Fruit fly (Drosophila melanogaster) whole organism, wandering third instar larva: ENCODE data around the gene CG7376.

Experiments used
- Abd-B ChIP-seq: fragments of >200 bp; optimal IDR thresholded peaks from 2 replicates; lab custom pipeline; 2017; ENCODE audit warnings: missing biosample characterization, missing genetic modification characterization
- CG32264 ChIP-seq: fragments of 200-800 bp; sonication (Bioruptor generic); optimal IDR thresholded peaks from 2 replicates; lab custom pipeline; 2016; ENCODE audit warnings: missing biosample characterization, missing genetic modification characterization
- CG9705 ChIP-seq: fragments of 200-800 bp; sonication (Bioruptor generic); optimal IDR thresholded peaks from 2 replicates; lab custom pipeline; 2018; ENCODE audit warnings: missing biosample characterization, mild to moderate bottlenecking, missing genetic modification characterization
- CrebA ChIP-seq: fragments of 200-800 bp; sonication (Bioruptor generic); optimal IDR thresholded peaks from 2 replicates; lab custom pipeline; 2016; ENCODE audit warnings: missing biosample characterization, mild to moderate bottlenecking, missing genetic modification characterization, borderline replicate concordance
- Dfd ChIP-seq: fragments of >200 bp; optimal IDR thresholded peaks from 2 replicates; lab custom pipeline; 2017; ENCODE audit warnings: missing biosample characterization, missing genetic modification characterization
- Dif ChIP-seq: fragments of 200-275, 200-300 bp; sonication (Bioruptor generic); optimal IDR thresholded peaks from 2 replicates; lab custom pipeline; 2018; ENCODE audit warnings: missing biosample characterization, missing genetic modification characterization; ENCODE audit not compliant: partially characterized antibody
- GATAd ChIP-seq: sonication (Bioruptor generic); optimal IDR thresholded peaks from 2 replicates; lab custom pipeline; 2016; ENCODE audit warnings: missing biosample characterization, missing genetic modification characterization
- HLH106 ChIP-seq: fragments of 200-800 bp; optimal IDR thresholded peaks from 3 replicates; lab custom pipeline; 2019; ENCODE audit warnings: missing biosample characterization, mild to moderate bottlenecking, missing genetic modification characterization, moderate library complexity
- Hnf4 ChIP-seq: fragments of 200-800 bp; sonication (Bioruptor generic); optimal IDR thresholded peaks from 2 replicates; lab custom pipeline; 2016; ENCODE audit warnings: missing biosample characterization, mild to moderate bottlenecking, missing genetic modification characterization
- Hr78 ChIP-seq: fragments of >200 bp; optimal IDR thresholded peaks from 2 replicates; lab custom pipeline; 2017; ENCODE audit warnings: missing biosample characterization, missing genetic modification characterization
- Hr83 ChIP-seq: fragments of 200-300 bp; sonication (Bioruptor generic); optimal IDR thresholded peaks from 2 replicates; lab custom pipeline; 2016; ENCODE audit warnings: missing biosample characterization, mild to moderate bottlenecking, missing genetic modification characterization, moderate library complexity; ENCODE audit not compliant: poor library complexity, severe bottlenecking
- Jra ChIP-seq: sonication (Bioruptor generic); optimal IDR thresholded peaks from 2 replicates; lab custom pipeline; 2016; ENCODE audit warnings: missing biosample characterization, missing genetic modification characterization
- Mio ChIP-seq: sonication (Bioruptor generic); optimal IDR thresholded peaks from 2 replicates; lab custom pipeline; 2016; ENCODE audit warnings: missing biosample characterization, missing genetic modification characterization
- Myc ChIP-seq: fragments of >200 bp; optimal IDR thresholded peaks from 2 replicates; lab custom pipeline; 2017
- N ChIP-seq: fragments of >200 bp; optimal IDR thresholded peaks from 2 replicates; lab custom pipeline; 2018; ENCODE audit warnings: missing biosample characterization, missing external identifiers, missing genetic modification characterization
- OdsH ChIP-seq: fragments of 200-800 bp; sonication (Bioruptor generic); optimal IDR thresholded peaks from 2 replicates; lab custom pipeline; 2016; ENCODE audit warnings: missing biosample characterization, mild to moderate bottlenecking, missing genetic modification characterization
- Rel ChIP-seq, 2 experiments: fragments of 200-800 bp; sonication (Bioruptor generic) in 1 of 2; optimal IDR thresholded peaks; 2 replicates in 1 of 2; 3 replicates in 1 of 2; lab custom pipeline; 2016 to 2019; ENCODE audit warnings: mild to moderate bottlenecking in 2 of 2, missing biosample characterization in 2 of 2, missing genetic modification characterization in 2 of 2, moderate library complexity in 1 of 2
- Sp1 ChIP-seq: fragments of 200-800 bp; sonication (Bioruptor generic); optimal IDR thresholded peaks from 3 replicates; lab custom pipeline; 2019; ENCODE audit warnings: missing biosample characterization, mild to moderate bottlenecking, missing genetic modification characterization, moderate library complexity
- Vsx2 ChIP-seq: fragments of 200-300, 225-300 bp; sonication (Bioruptor generic); optimal IDR thresholded peaks from 2 replicates; lab custom pipeline; 2018; ENCODE audit warnings: missing biosample characterization, missing genetic modification characterization; ENCODE audit not compliant: partially characterized antibody
- br ChIP-seq: fragments of 200-800 bp; sonication (Bioruptor generic); optimal IDR thresholded peaks from 2 replicates; lab custom pipeline; 2016; ENCODE audit warnings: missing biosample characterization, missing genetic modification characterization
- brk ChIP-seq: fragments of 200-800 bp; sonication (Bioruptor generic); optimal IDR thresholded peaks from 2 replicates; lab custom pipeline; 2016; ENCODE audit warnings: missing biosample characterization, mild to moderate bottlenecking, missing genetic modification characterization
- dl ChIP-seq, 2 experiments: fragments of 175-275, 200-275 bp in 1 of 2; fragments of 200-275 bp in 1 of 2; sonication (Bioruptor generic); optimal IDR thresholded peaks; lab custom pipeline; 2018; ENCODE audit warnings: mild to moderate bottlenecking in 2 of 2, missing biosample characterization in 2 of 2, missing genetic modification characterization in 2 of 2, moderate library complexity in 2 of 2; ENCODE audit not compliant: partially characterized antibody in 2 of 2, insufficient read depth in 1 of 2
- dmrt93B ChIP-seq: fragments of 200-800 bp; sonication (Bioruptor generic); optimal IDR thresholded peaks from 2 replicates; lab custom pipeline; 2018; ENCODE audit warnings: missing biosample characterization, mild to moderate bottlenecking, missing genetic modification characterization
- dsf ChIP-seq: sonication (Bioruptor generic); optimal IDR thresholded peaks from 2 replicates; lab custom pipeline; 2016; ENCODE audit warnings: missing biosample characterization, missing genetic modification characterization, borderline replicate concordance
- ey ChIP-seq: fragments of 200-800 bp; sonication (Bioruptor generic); optimal IDR thresholded peaks from 2 replicates; lab custom pipeline; 2016; ENCODE audit warnings: missing biosample characterization, missing genetic modification characterization
- foxo ChIP-seq, 2 experiments: fragments of 200-800 bp; sonication (Bioruptor generic); optimal IDR thresholded peaks; 2 replicates in 1 of 2; 3 replicates in 1 of 2; lab custom pipeline; 2016 to 2017; ENCODE audit warnings: missing biosample characterization in 2 of 2, missing genetic modification characterization in 2 of 2
- fru ChIP-seq: fragments of 200-800 bp; sonication (Bioruptor generic); optimal IDR thresholded peaks from 3 replicates; lab custom pipeline; 2016; ENCODE audit warnings: missing biosample characterization, mild to moderate bottlenecking, missing genetic modification characterization
- h ChIP-seq: fragments of 200-800 bp; sonication (Bioruptor generic); optimal IDR thresholded peaks from 3 replicates; lab custom pipeline; 2016; ENCODE audit warnings: missing biosample characterization, mild to moderate bottlenecking, missing genetic modification characterization
- jim ChIP-seq: fragments of 175-275, 200-325 bp; sonication (Bioruptor generic); optimal IDR thresholded peaks from 2 replicates; lab custom pipeline; 2016; ENCODE audit warnings: missing biosample characterization, mild to moderate bottlenecking, missing genetic modification characterization
- pan ChIP-seq: fragments of >200 bp; optimal IDR thresholded peaks from 2 replicates; lab custom pipeline; 2017
- psq ChIP-seq: fragments of 200-800 bp; sonication (Bioruptor generic); optimal IDR thresholded peaks from 3 replicates; lab custom pipeline; 2017; ENCODE audit warnings: missing biosample characterization, mild to moderate bottlenecking, missing genetic modification characterization, moderate library complexity
- rgr ChIP-seq: fragments of 200-800 bp; sonication (Bioruptor generic); optimal IDR thresholded peaks from 3 replicates; lab custom pipeline; 2016; ENCODE audit warnings: missing biosample characterization, mild to moderate bottlenecking, missing genetic modification characterization
- sv ChIP-seq: fragments of 200-800 bp; sonication (Bioruptor generic); optimal IDR thresholded peaks from 3 replicates; lab custom pipeline; 2016; ENCODE audit warnings: missing biosample characterization, missing genetic modification characterization
- tai ChIP-seq: sonication (Bioruptor generic); optimal IDR thresholded peaks from 2 replicates; lab custom pipeline; 2016; ENCODE audit warnings: missing biosample characterization, missing genetic modification characterization
- usp ChIP-seq: fragments of >200 bp; optimal IDR thresholded peaks from 2 replicates; lab custom pipeline; 2017; ENCODE audit warnings: missing biosample characterization, missing genetic modification characterization
- woc ChIP-seq: sonication (Bioruptor generic); optimal IDR thresholded peaks from 2 replicates; lab custom pipeline; 2016; ENCODE audit warnings: missing biosample characterization, mild to moderate bottlenecking, missing genetic modification characterization

Gene CG7376

dm6 chr3L:6159863-6160262 lies 14.2 kb upstream of the CG7376 start:
- TF ChIP-seq HLH106 (tag; lab: Kevin White, UChicago) = no peak
- TF ChIP-seq psq = no peak
- no peak for TF ChIP-seq Rel (GFP tag; optimal IDR thresholded peaks at IDR 0.05; lab: Kevin White, UChicago)
- no peak for TF ChIP-seq Rel (tag; optimal IDR thresholded peaks at IDR 0.05; lab: Kevin White, UChicago)
- no peak for TF ChIP-seq pan
- TF ChIP-seq foxo (GFP tag; optimal IDR thresholded peaks at IDR 0.05; lab: Kevin White, UChicago) = no peak
- TF ChIP-seq Hr83 (GFP tag; lab: Kevin White, UChicago) = no peak
- TF ChIP-seq CG9705 (GFP tag; lab: Kevin White, UChicago) = no peak
- TF ChIP-seq CrebA (GFP tag; lab: Kevin White, UChicago) = no peak
- TF ChIP-seq ey (GFP tag; lab: Kevin White, UChicago) = no peak
- TF ChIP-seq Hr78 (GFP tag; lab: Kevin White, UChicago) = no peak
- TF ChIP-seq GATAd (GFP tag; lab: Kevin White, UChicago) = no peak
- TF ChIP-seq Vsx2 (GFP tag; lab: Kevin White, UChicago) = no peak
- no peak for TF ChIP-seq dsf
- no peak for TF ChIP-seq usp (GFP tag; lab: Kevin White, UChicago)
- no peak for TF ChIP-seq Dfd
- TF ChIP-seq br (GFP tag; lab: Kevin White, UChicago) = no peak
- TF ChIP-seq Abd-B (GFP tag; lab: Kevin White, UChicago) = no peak

DNA sequence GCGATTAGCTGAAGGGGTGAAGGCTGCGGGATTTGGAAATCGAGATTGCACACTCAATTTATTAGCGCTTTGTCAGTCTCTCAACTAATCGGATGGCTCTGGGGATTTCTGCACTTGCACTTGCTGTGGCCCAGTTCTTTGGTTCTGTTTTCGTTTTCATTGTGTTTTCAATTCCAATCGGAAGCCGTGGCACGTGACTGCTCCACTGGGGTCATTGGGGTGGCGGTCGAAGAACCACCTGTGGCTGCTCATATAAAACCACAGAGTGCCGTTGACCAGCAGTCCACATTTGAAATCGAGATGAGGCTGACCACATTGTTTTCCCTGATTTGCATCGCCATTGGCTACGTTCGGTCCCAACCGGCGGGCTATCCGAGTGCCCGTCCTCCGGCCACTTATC lies 13.5 kb upstream of the CG7376 start, which contains the start of gene Cpr65Az:
Cpr65Az (plus strand) TSS at position 301 of the 400 bp plus-strand sequence.
- TF ChIP-seq N (GFP tag; lab: Kevin White, UChicago) (no peak), foxo (GFP tag; optimal IDR thresholded peaks at IDR 0.05; lab: Kevin White, UChicago) (no peak), br (GFP tag; lab: Kevin White, UChicago) (no peak), tai (no peak), Hr83 (GFP tag; lab: Kevin White, UChicago) (no peak), Sp1 (GFP tag; lab: Kevin White, UChicago) (no peak), CG32264 (GFP tag; lab: Kevin White, UChicago) (no peak), rgr (GFP tag; lab: Kevin White, UChicago) (no peak), dsf (no peak), dmrt93B (GFP tag; lab: Kevin White, UChicago) (no peak), brk (GFP tag; lab: Kevin White, UChicago) (no peak), Myc (no peak), ey (GFP tag; lab: Kevin White, UChicago) (no peak), Rel (GFP tag; optimal IDR thresholded peaks at IDR 0.05; lab: Kevin White, UChicago) (no peak), Rel (tag; optimal IDR thresholded peaks at IDR 0.05; lab: Kevin White, UChicago) (no peak), dl (GFP tag; optimal IDR thresholded peaks at IDR 0.05; lab: Kevin White, UChicago; ENCODE audit: insufficient read depth in 1 of 2, partially characterized antibody in 2 of 2) (no peak), usp (GFP tag; lab: Kevin White, UChicago) (no peak), GATAd (GFP tag; lab: Kevin White, UChicago) (no peak), HLH106 (tag; lab: Kevin White, UChicago) (no peak)

DNA sequence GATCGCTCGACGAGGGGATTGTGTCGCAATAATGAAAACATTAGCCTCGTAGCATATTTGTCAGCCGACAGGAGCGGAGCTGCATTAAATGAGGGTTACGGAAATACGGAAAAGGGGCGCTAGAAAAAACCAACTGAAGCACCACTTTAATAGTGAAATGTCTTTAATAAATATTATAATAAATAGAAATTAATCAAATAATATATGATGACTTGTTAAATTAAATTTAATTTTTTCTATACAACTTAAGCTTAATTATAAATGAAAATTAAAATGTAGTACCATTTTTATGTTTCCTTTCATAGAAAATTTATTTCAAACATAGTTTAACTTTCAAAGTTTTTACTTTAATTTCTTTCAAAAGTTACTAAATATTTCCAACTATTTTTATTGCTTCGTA lies 12.1 kb upstream of the CG7376 start:
- no peak for TF ChIP-seq brk (GFP tag; lab: Kevin White, UChicago)
- TF ChIP-seq usp (GFP tag; lab: Kevin White, UChicago) = no peak
- no peak for TF ChIP-seq fru
- TF ChIP-seq Myc = no peak
- TF ChIP-seq tai = no peak

DNA sequence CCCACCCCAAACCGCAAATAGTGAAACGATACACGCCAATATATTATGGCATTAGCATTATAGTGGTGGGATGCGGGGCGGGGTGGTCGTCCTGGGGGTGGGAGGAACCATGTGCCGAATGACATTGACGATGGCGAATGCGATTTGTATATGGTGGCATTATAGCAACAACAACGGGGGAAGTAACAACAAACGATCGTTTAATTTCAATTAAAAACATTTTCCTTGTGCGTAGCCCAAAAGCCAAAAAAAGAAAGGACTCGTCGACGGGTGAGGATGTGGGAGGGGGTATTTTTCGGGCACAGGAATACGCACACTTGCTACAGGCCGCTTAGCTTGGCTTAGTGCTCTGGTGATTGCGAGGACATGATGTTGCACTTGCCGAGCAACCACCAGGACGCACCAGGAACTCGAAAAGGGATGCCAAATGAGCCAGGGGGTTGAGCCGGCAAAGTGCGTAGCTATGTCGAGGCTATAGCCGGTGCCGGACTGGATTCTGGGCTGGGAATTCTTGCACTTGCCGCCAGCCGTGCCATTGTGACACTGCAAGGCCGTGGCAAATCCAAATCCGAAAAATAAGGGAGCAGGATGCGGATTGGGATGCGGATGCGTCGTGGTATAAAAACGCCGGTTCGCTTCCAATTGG lies 11.4 kb upstream of the CG7376 start, which contains the start of gene Prdm13:
Prdm13 (plus strand) TSS at position 645 of the 646 bp plus-strand sequence.
- TF ChIP-seq rgr (GFP tag; lab: Kevin White, UChicago) (no peak), HLH106 (tag; lab: Kevin White, UChicago) (no peak)

- TF ChIP-seq pan (no peak), fru (no peak), dmrt93B (GFP tag; lab: Kevin White, UChicago) (no peak), CG32264 (GFP tag; lab: Kevin White, UChicago) (no peak), Dfd (no peak), rgr (GFP tag; lab: Kevin White, UChicago) (no peak), ey (GFP tag; lab: Kevin White, UChicago) (peak; percentile 69), usp (GFP tag; lab: Kevin White, UChicago) (no peak), Myc (peak; percentile 99), tai (no peak), woc (GFP tag; lab: Kevin White, UChicago) (peak; percentile 94), sv (peak; percentile 70), CrebA (GFP tag; lab: Kevin White, UChicago) (no peak), OdsH (GFP tag; lab: Kevin White, UChicago) (peak; percentile 67), GATAd (GFP tag; lab: Kevin White, UChicago) (peak; percentile 43), h (no peak), Hnf4 (GFP tag; lab: Kevin White, UChicago) (no peak), Vsx2 (GFP tag; lab: Kevin White, UChicago) (no peak), foxo (GFP tag; optimal IDR thresholded peaks at IDR 0.05; lab: Kevin White, UChicago) (peak in 1 of 2 experiments; percentile 80), br (GFP tag; lab: Kevin White, UChicago) (no peak), Jra (GFP tag; lab: Kevin White, UChicago) (no peak), CG9705 (GFP tag; lab: Kevin White, UChicago) (peak; percentile 78), Mio (GFP tag; lab: Kevin White, UChicago) (no peak), Sp1 (GFP tag; lab: Kevin White, UChicago) (no peak), brk (GFP tag; lab: Kevin White, UChicago) (no peak), jim (GFP tag; lab: Kevin White, UChicago) (no peak), Dif (GFP tag; lab: Kevin White, UChicago) (no peak)
Measured at dm6 chr3L:6181776-6182175, 7.7 kb downstream of the CG7376 start, which contains the start of gene CG10274. Gene CG10274, minus strand, starts transcription at chr3L:6181829.
